Fruit fly (Drosophila melanogaster): Measurements from ENCODE around the gene MICU1.

The MICU1 gene

DNA sequence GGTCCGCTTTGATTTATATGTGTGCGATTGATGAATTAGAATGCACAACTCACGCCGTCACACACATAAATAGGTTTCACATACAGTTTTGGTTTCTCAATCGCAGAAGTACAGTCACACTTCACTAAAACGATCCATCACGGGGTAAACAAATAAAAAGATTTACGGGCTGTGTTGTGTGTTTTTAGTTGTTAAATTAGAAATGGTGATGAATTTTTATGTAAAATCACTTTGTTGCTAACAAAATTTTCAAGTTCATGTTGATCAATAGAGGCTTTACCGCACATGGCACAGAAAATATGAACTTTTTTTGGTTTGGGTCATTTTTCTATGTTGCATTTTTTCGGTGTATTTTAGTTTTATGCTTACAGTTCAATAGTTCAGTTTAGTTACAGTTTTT, 33.1 kb upstream of the MICU1 start (continued):
- TF ChIP-seq hbn (GFP tag; IDR thresholded peaks at IDR 0.05; ENCODE audit: partially characterized antibody) = no peak
- TF ChIP-seq CG11247 (GFP tag; IDR thresholded peaks at IDR 0.05) = no peak
- TF ChIP-seq CG12071 (GFP tag; optimal IDR thresholded peaks at IDR 0.05) = no peak
- TF ChIP-seq Sox102F (GFP tag; optimal IDR thresholded peaks at IDR 0.05) = peak; percentile 65
- TF ChIP-seq Nf-YC (tag; optimal IDR thresholded peaks at IDR 0.05) = no peak
- no peak for TF ChIP-seq trh (GFP tag; optimal IDR thresholded peaks at IDR 0.05)
- TF ChIP-seq ac (GFP tag; optimal IDR thresholded peaks at IDR 0.05) = no peak
- TF ChIP-seq ro (GFP tag; IDR thresholded peaks at IDR 0.05) = no peak
- TF ChIP-seq CG7786 (GFP tag; optimal IDR thresholded peaks at IDR 0.05) = no peak
- TF ChIP-seq Hr78 (GFP tag; optimal IDR thresholded peaks at IDR 0.05) = no peak
- peak; percentile 23; the same call in 1 of the 2 replicates for TF ChIP-seq CG32767 (GFP tag; IDR thresholded peaks at IDR 0.05)
- TF ChIP-seq kay (GFP tag; optimal IDR thresholded peaks at IDR 0.05) = peak; percentile 4
- TF ChIP-seq Optix (GFP tag; IDR thresholded peaks at IDR 0.05) = 0 out of 3 replicates have a peak, but pooled peaks have one; percentile 39
- TF ChIP-seq D19A (tag; optimal IDR thresholded peaks at IDR 0.05) = no peak
- no peak for TF ChIP-seq CG12299 (tag; optimal IDR thresholded peaks at IDR 0.05)
- TF ChIP-seq wor (GFP tag; IDR thresholded peaks at IDR 0.05) = no peak
- peak; percentile 15 for TF ChIP-seq Abd-B (GFP tag; optimal IDR thresholded peaks at IDR 0.05)
- peak; percentile 5 to 32 for TF ChIP-seq Pdp1 (GFP tag; optimal IDR thresholded peaks at IDR 0.05)
- no peak for TF ChIP-seq br (optimal IDR thresholded peaks at IDR 0.05)
- 0 out of 3 replicates have a peak, but pooled peaks have one; percentile 50 for TF ChIP-seq CG34422 (GFP tag; IDR thresholded peaks at IDR 0.05)
- no peak for TF ChIP-seq insv (GFP tag; optimal IDR thresholded peaks at IDR 0.05)
- no peak for TF ChIP-seq bab2 (GFP tag; optimal IDR thresholded peaks at IDR 0.05)
- TF ChIP-seq Dad (GFP tag; optimal IDR thresholded peaks at IDR 0.05) = no peak
- no peak for TF ChIP-seq pita (GFP tag; optimal IDR thresholded peaks at IDR 0.05)
- no peak for TF ChIP-seq CG12744 (GFP tag; optimal IDR thresholded peaks at IDR 0.05)
- peak; percentile 33; the same call in 1 of the 3 replicates for TF ChIP-seq ken (GFP tag; IDR thresholded peaks at IDR 0.05)
- no peak for TF ChIP-seq gce (GFP tag; IDR thresholded peaks at IDR 0.05)
- TF ChIP-seq CG12104 (GFP tag; optimal IDR thresholded peaks at IDR 0.05) = no peak
- no peak; the same call in 2 of the 3 replicates for TF ChIP-seq CG17361 (GFP tag; IDR thresholded peaks at IDR 0.05)
- TF ChIP-seq Gug (GFP tag; IDR thresholded peaks at IDR 0.05) = 0 out of 4 replicates have a peak, but pooled peaks have one; percentile 4
- TF ChIP-seq pum (GFP tag; optimal IDR thresholded peaks at IDR 0.05) = peak; percentile 37
- no peak for TF ChIP-seq kni (GFP tag; optimal IDR thresholded peaks at IDR 0.05)
- TF ChIP-seq Sry-δ (GFP tag; optimal IDR thresholded peaks at IDR 0.05) = no peak
- TF ChIP-seq ems (GFP tag; optimal IDR thresholded peaks at IDR 0.05) = no peak
- no peak for TF ChIP-seq CG33213 (GFP tag; optimal IDR thresholded peaks at IDR 0.05)
- no peak for TF ChIP-seq CG6254 (GFP tag; optimal IDR thresholded peaks at IDR 0.05)
- TF ChIP-seq CG4730 (GFP tag; IDR thresholded peaks at IDR 0.05) = no peak
- TF ChIP-seq sc (optimal IDR thresholded peaks at IDR 0.05) = no peak
- peak; percentile 4 for TF ChIP-seq sc (GFP tag; optimal IDR thresholded peaks at IDR 0.05)
- TF ChIP-seq wdn (GFP tag; IDR thresholded peaks at IDR 0.05) = no peak
- TF ChIP-seq CG6175 (GFP tag; IDR thresholded peaks at IDR 0.05) = no peak
- no peak for TF ChIP-seq CG13296 (GFP tag; optimal IDR thresholded peaks at IDR 0.05)
- no peak for TF ChIP-seq CG2199 (GFP tag; IDR thresholded peaks at IDR 0.05)
- TF ChIP-seq unpg (GFP tag; optimal IDR thresholded peaks at IDR 0.05) = peak; percentile 52
- TF ChIP-seq HmgZ (tag; optimal IDR thresholded peaks at IDR 0.05) = no peak
- peak; percentile 3 for TF ChIP-seq bcd (GFP tag; optimal IDR thresholded peaks at IDR 0.05)
- TF ChIP-seq usp (GFP tag; optimal IDR thresholded peaks at IDR 0.05) = no peak
- TF ChIP-seq sr (GFP tag; IDR thresholded peaks at IDR 0.05) = no peak
- peak; percentile 46; the same call in 1 of the 2 replicates for TF ChIP-seq ttk (GFP tag; IDR thresholded peaks at IDR 0.05)
- TF ChIP-seq vnd (GFP tag; IDR thresholded peaks at IDR 0.05; ENCODE audit: partially characterized antibody) = no peak
- no peak for TF ChIP-seq CG7963 (GFP tag; IDR thresholded peaks at IDR 0.05; ENCODE audit: partially characterized antibody)
- TF ChIP-seq CG2202 (tag; optimal IDR thresholded peaks at IDR 0.05) = no peak
